Worm (Caenorhabditis elegans): Measurements from ENCODE around the gene W08A12.3.

Gene W08A12.3

ce11 chrV:3649473-3649872 is 33.2 kb upstream of the W08A12.3 start, which contains the start of gene str-114:
Gene str-114, plus strand, starts transcription at chrV:3649773.
- TF ChIP-seq Y22D7AL.16 (tag; optimal IDR thresholded peaks at IDR 0.05): no peak

- no peak for TF ChIP-seq pqm-1 (tag; optimal IDR thresholded peaks at IDR 0.05)
- TF ChIP-seq ceh-19 (GFP tag; optimal IDR thresholded peaks at IDR 0.05): no peak
- TF ChIP-seq pha-4 (tag; optimal IDR thresholded peaks at IDR 0.05): no peak
- TF ChIP-seq hlh-13 (GFP tag; optimal IDR thresholded peaks at IDR 0.05): no peak
- no peak for TF ChIP-seq dmd-4 (tag; optimal IDR thresholded peaks at IDR 0.05; ENCODE audit: borderline replicate concordance)
- TF ChIP-seq K02D7.2 (tag; optimal IDR thresholded peaks at IDR 0.05): no peak
- TF ChIP-seq unc-55 (GFP tag; optimal IDR thresholded peaks at IDR 0.05): no peak
- no peak for TF ChIP-seq ceh-2 (tag; optimal IDR thresholded peaks at IDR 0.05)
- no peak for TF ChIP-seq pag-3 (tag; optimal IDR thresholded peaks at IDR 0.05; ENCODE audit: borderline replicate concordance)
- no peak for TF ChIP-seq ceh-45 (GFP tag; IDR thresholded peaks at IDR 0.05)
- TF ChIP-seq ztf-16 (tag; optimal IDR thresholded peaks at IDR 0.05): no peak
- TF ChIP-seq tbx-7 (tag; optimal IDR thresholded peaks at IDR 0.05): no peak
- no peak for TF ChIP-seq hlh-30 (tag; optimal IDR thresholded peaks at IDR 0.05; ENCODE audit: insufficient read depth)
- TF ChIP-seq ceh-48 (tag; optimal IDR thresholded peaks at IDR 0.05): no peak
- no peak for TF ChIP-seq che-1 (tag; optimal IDR thresholded peaks at IDR 0.05)
Measured at ce11 chrV:3659472-3659871, 23.2 kb upstream of the W08A12.3 start, which contains the start of gene acr-23. Gene acr-23, minus strand, starts transcription at chrV:3659572.

- no peak for TF ChIP-seq hlh-13 (GFP tag; optimal IDR thresholded peaks at IDR 0.05)
- TF ChIP-seq Y22D7AL.16 (tag; optimal IDR thresholded peaks at IDR 0.05): no peak
- no peak for TF ChIP-seq unc-55 (GFP tag; optimal IDR thresholded peaks at IDR 0.05)
- TF ChIP-seq elt-2 (tag; optimal IDR thresholded peaks at IDR 0.05): no peak
- TF ChIP-seq ceh-34 (tag; optimal IDR thresholded peaks at IDR 0.05): no peak
- no peak for TF ChIP-seq K02D7.2 (tag; optimal IDR thresholded peaks at IDR 0.05)
- TF ChIP-seq dmd-4 (tag; optimal IDR thresholded peaks at IDR 0.05; ENCODE audit: borderline replicate concordance): no peak
- no peak for TF ChIP-seq zip-5 (tag; optimal IDR thresholded peaks at IDR 0.05)
- TF ChIP-seq pha-4 (tag; optimal IDR thresholded peaks at IDR 0.05): no peak
- TF ChIP-seq nhr-11 (tag; optimal IDR thresholded peaks at IDR 0.05): no peak
- TF ChIP-seq dve-1 (tag; optimal IDR thresholded peaks at IDR 0.05): no peak
- no peak for TF ChIP-seq nfya-1 (tag; optimal IDR thresholded peaks at IDR 0.05)
- no peak for TF ChIP-seq lim-6 (tag; optimal IDR thresholded peaks at IDR 0.05)
Measured at ce11 chrV:3666887-3667286, 15.8 kb upstream of the W08A12.3 start, which contains the start of gene str-113. Gene str-113, minus strand, starts transcription at chrV:3666987.

- no peak for TF ChIP-seq sox-2 (GFP tag; IDR thresholded peaks at IDR 0.05)
- TF ChIP-seq fax-1 (tag; optimal IDR thresholded peaks at IDR 0.05): no peak
- TF ChIP-seq hlh-13 (GFP tag; optimal IDR thresholded peaks at IDR 0.05): no peak
- TF ChIP-seq che-1 (tag; optimal IDR thresholded peaks at IDR 0.05): no peak
- no peak for TF ChIP-seq ceh-48 (tag; optimal IDR thresholded peaks at IDR 0.05)
Measured at ce11 chrV:3668464-3668863, 14.2 kb upstream of the W08A12.3 start, which contains the start of gene Y39H10B.2. Gene Y39H10B.2, plus strand, starts transcription at chrV:3668764.

- TF ChIP-seq fkh-10 (GFP tag; optimal IDR thresholded peaks at IDR 0.05): no peak
- TF ChIP-seq npax-4 (tag; optimal IDR thresholded peaks at IDR 0.05): no peak
Measured at ce11 chrV:3670499-3670898, 12.2 kb upstream of the W08A12.3 start, which contains the start of gene Y39H10B.3. Gene Y39H10B.3, plus strand, starts transcription at chrV:3670799.

ce11 chrV:3673080-3673479 is 9.6 kb upstream of the W08A12.3 start, which contains the start of gene pals-33:
Gene pals-33, plus strand, starts transcription at chrV:3673380.
- TF ChIP-seq nhr-232 (tag; optimal IDR thresholded peaks at IDR 0.05) (no peak), ztf-16 (tag; optimal IDR thresholded peaks at IDR 0.05) (no peak), ceh-2 (tag; optimal IDR thresholded peaks at IDR 0.05) (no peak), ttx-3 (tag; optimal IDR thresholded peaks at IDR 0.05) (no peak), ahr-1 (tag; optimal IDR thresholded peaks at IDR 0.05) (no peak), ceh-9 (tag; optimal IDR thresholded peaks at IDR 0.05) (no peak), ceh-48 (tag; optimal IDR thresholded peaks at IDR 0.05) (no peak), dve-1 (tag; optimal IDR thresholded peaks at IDR 0.05) (no peak), C38D4.7 (GFP tag; optimal IDR thresholded peaks at IDR 0.05) (no peak)
